Fruit fly (Drosophila melanogaster) Kc167 (cell line): ENCODE measurements around the gene cactin.

Source experiments
- Myc ChIP-seq: fragments of >200 bp; optimal IDR thresholded peaks from 2 replicates; lab custom pipeline; 2017; ENCODE audit warnings: missing external identifiers
- Sin3A ChIP-seq: fragments of >200 bp; optimal IDR thresholded peaks from 2 replicates; lab custom pipeline; 2018; ENCODE audit warnings: missing external identifiers
- h ChIP-seq: fragments of >200 bp; optimal IDR thresholded peaks from 3 replicates; lab custom pipeline; 2018; ENCODE audit warnings: missing external identifiers
- insv ChIP-seq: fragments of >200 bp; optimal IDR thresholded peaks from 3 replicates; lab custom pipeline; 2018; ENCODE audit warnings: missing external identifiers
- psq ChIP-seq: fragments of >200 bp; optimal IDR thresholded peaks from 2 replicates; lab custom pipeline; 2017; ENCODE audit warnings: missing external identifiers
- ttk ChIP-seq: sonication (Bioruptor generic); optimal IDR thresholded peaks from 2 replicates; lab custom pipeline; 2017; ENCODE audit warnings: missing external identifiers

The cactin gene

DNA sequence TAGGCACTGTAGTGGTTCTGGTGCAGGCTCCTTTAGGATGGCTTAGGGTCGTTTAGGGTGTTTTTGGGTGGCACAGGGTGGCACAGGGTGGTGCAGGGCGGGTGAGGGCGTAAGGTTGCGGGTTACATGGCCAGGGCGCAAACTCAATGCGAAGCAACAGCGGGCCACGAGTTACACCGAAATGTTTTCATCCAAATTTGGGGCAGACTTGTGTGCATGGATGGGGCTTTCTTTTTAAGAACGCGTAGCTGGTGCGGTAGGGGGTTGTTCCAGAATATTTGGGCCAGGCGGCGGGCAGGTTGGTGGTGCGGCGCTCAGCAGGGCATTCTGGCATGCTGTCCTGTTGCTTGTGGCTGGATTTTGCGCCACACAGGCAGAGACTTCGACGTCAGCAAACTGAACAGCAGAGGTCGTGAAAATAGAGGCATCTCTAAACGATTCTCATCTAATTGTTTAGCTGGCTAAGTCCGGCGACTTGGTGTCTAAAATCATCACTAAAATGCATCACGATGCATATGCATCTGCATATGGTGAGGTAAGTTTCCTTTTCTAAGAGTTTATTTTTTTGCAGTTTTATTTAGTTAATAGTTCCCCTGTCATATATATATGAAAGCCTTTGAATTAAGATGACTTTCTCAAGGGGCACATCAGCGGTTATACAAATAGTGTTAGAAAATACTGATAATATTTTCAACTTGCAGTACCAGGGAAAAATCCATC lies 24.2 kb downstream of the cactin start:
- no peak for TF ChIP-seq h (lab: Kevin White, UChicago)
- TF ChIP-seq ttk (lab: Kevin White, UChicago), result no peak
- TF ChIP-seq Myc (lab: Kevin White, UChicago), result no peak
- TF ChIP-seq psq (lab: Kevin White, UChicago), result no peak
- TF ChIP-seq Sin3A, result no peak
- no peak for TF ChIP-seq insv (lab: Kevin White, UChicago)

DNA sequence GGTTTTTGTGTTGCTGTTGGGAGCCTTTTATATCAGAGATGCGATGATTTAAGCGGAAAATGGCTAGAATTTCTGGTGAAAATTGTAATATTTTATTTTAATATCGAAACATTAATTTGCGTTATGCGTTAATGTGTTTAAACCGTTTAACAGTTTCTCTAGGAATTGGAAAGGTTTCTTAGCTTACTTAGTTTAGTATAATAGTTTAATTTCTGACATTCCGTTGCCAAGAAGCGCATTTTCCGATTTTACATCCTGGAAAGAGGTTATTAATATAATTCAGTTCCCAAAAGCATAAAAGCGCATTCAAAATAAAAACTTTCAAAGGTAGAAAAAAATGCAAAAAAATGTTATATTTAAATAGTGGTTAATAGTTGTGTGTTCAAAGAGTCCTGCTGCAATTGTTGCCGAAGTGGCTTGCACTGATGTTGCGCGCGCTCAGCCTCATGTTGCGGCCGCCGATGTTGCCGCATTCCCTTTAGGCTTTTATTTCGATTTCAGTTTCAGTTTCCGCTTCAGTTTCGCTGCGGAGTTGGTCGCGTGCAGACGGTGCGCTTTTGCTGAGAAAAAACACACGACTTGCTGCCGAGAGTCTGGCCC lies 25.1 kb downstream of the cactin start, which contains the start of gene tbc:
Gene tbc (plus strand): TSS at position 504 of the 600 bp plus-strand sequence.
- TF ChIP-seq insv (lab: Kevin White, UChicago), result no peak
- TF ChIP-seq psq (lab: Kevin White, UChicago), result no peak
- no peak for TF ChIP-seq ttk (lab: Kevin White, UChicago)
- no peak for TF ChIP-seq Myc (lab: Kevin White, UChicago)

dm6 chrX:20466382-20466928 lies 42.6 kb downstream of the cactin start:
- TF ChIP-seq psq (lab: Kevin White, UChicago) (no peak), h (lab: Kevin White, UChicago) (no peak), Sin3A (no peak), Myc (lab: Kevin White, UChicago) (no peak), ttk (lab: Kevin White, UChicago) (no peak), insv (lab: Kevin White, UChicago) (no peak)

- TF ChIP-seq Sin3A, result no peak
- TF ChIP-seq psq (lab: Kevin White, UChicago), result no peak
- TF ChIP-seq insv (lab: Kevin White, UChicago), result no peak
- no peak for TF ChIP-seq Myc (lab: Kevin White, UChicago)
- no peak for TF ChIP-seq h (lab: Kevin White, UChicago)
- TF ChIP-seq ttk (lab: Kevin White, UChicago), result no peak
Measured at dm6 chrX:20467155-20467554, 43.3 kb downstream of the cactin start, which contains the start of gene GstT3. TSS of gene GstT3 (plus strand) at chrX:20467455.

- no peak for TF ChIP-seq Sin3A
Measured at dm6 chrX:20468192-20468591, 44.3 kb downstream of the cactin start.

DNA sequence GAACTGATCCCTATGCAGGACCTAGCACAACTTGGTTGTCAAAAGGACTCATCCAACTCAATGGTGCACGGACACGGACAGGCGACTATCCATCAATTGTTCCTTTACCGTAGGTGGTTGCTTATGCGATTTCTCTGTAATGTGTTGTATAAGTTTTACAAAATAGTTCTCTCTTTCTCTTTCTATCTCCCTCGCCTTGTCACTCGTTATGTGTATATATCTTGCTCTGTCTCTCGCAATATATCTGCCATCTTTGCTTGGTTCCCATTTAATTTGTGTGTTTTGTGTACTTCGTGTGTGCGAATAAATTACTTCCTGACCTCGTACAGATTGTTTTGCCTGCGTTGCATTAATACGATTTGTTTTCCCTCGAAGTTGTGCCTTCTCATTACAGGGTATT lies 46.8 kb downstream of the cactin start:
- TF ChIP-seq Myc (lab: Kevin White, UChicago), result no peak
- no peak for TF ChIP-seq Sin3A
